Worm (Caenorhabditis elegans) whole organism, early embryonic: ENCODE measurements around the gene irld-12.

Experiments
- B0310.2 ChIP-seq: sonication (generic microtip); optimal IDR thresholded peaks from 2 replicates; lab custom pipeline; 2016; ENCODE audit warnings: mild to moderate bottlenecking, missing genetic modification characterization, missing compliant biosample characterization
- F13C5.2 ChIP-seq: sonication (generic microtip); optimal IDR thresholded peaks from 2 replicates; lab custom pipeline; 2017; ENCODE audit warnings: mild to moderate bottlenecking, missing genetic modification characterization, inconsistent platforms, missing compliant biosample characterization
- aly-1 ChIP-seq: sonication (generic microtip); optimal IDR thresholded peaks from 2 replicates; lab custom pipeline; 2016; ENCODE audit warnings: missing genetic modification characterization, missing compliant biosample characterization
- ama-1 ChIP-seq: fragments of 150-350 bp; optimal IDR thresholded peaks from 2 replicates; lab custom pipeline; 2014
- ceh-13 ChIP-seq: fragments of 200-800 bp; sonication (Bioruptor generic); optimal IDR thresholded peaks from 2 replicates; lab custom pipeline; 2018; ENCODE audit warnings: mild to moderate bottlenecking, missing genetic modification characterization, missing compliant biosample characterization
- ceh-36 ChIP-seq: sonication (generic microtip); optimal IDR thresholded peaks from 2 replicates; lab custom pipeline; 2016; ENCODE audit warnings: missing genetic modification characterization, inconsistent platforms, missing compliant biosample characterization
- flt-1 ChIP-seq: fragments of 200-800 bp; sonication (Bioruptor generic); IDR thresholded peaks from 2 replicates; pipeline ENCODE4 v1.3.6; 2022; ENCODE audit warnings: missing genetic modification characterization, missing compliant biosample characterization
- hmbx-1 ChIP-seq: sonication (generic microtip); optimal IDR thresholded peaks from 2 replicates; lab custom pipeline; 2016; ENCODE audit warnings: mild to moderate bottlenecking, missing genetic modification characterization, missing compliant biosample characterization
- hmg-4 ChIP-seq: fragments of 200-800 bp; sonication (Bioruptor generic); optimal IDR thresholded peaks from 2 replicates; lab custom pipeline; 2018; ENCODE audit warnings: mild to moderate bottlenecking, missing genetic modification characterization, missing compliant biosample characterization
- hnd-1 ChIP-seq: sonication (generic microtip); optimal IDR thresholded peaks from 2 replicates; lab custom pipeline; 2016; ENCODE audit warnings: missing genetic modification characterization, missing compliant biosample characterization
- pes-1 ChIP-seq: fragments of 200-800 bp; sonication (Bioruptor generic); IDR thresholded peaks from 2 replicates; pipeline ENCODE4 v1.3.6; 2022; ENCODE audit warnings: missing genetic modification reagents, missing genetic modification characterization, missing compliant biosample characterization
- scrt-1 ChIP-seq: fragments of 200-800 bp; sonication (Bioruptor generic); IDR thresholded peaks from 2 replicates; pipeline ENCODE4 v1.3.6; 2022; ENCODE audit warnings: missing genetic modification characterization, missing compliant biosample characterization
- sea-1 ChIP-seq: fragments of 200-800 bp; sonication (Bioruptor generic); conservative IDR thresholded peaks from 2 replicates; pipeline ENCODE4 v1.3.6; 2022; ENCODE audit warnings: missing genetic modification characterization, missing compliant biosample characterization
- tbx-37 ChIP-seq: fragments of 200-800 bp; sonication (Bioruptor generic); conservative IDR thresholded peaks from 2 replicates; pipeline ENCODE4 v1.3.6; 2022; ENCODE audit warnings: missing genetic modification reagents, missing genetic modification characterization, missing compliant biosample characterization

Gene irld-12

ce11 chrV:2971307-2971999 lies 49.8 kb downstream of the irld-12 start, which contains the start of gene srw-129:
TSS of gene srw-129 (plus strand) at chrV:2971949.
- TF ChIP-seq sea-1 (GFP tag; lab: Robert Waterston, UW) (no peak), hmbx-1 (tag; lab: Kevin White, UChicago) (no peak), ceh-13 (no peak), hmg-4 (GFP tag; lab: Kevin White, UChicago) (no peak), flt-1 (GFP tag; lab: Robert Waterston, UW) (no peak), aly-1 (no peak), F13C5.2 (no peak), ceh-36 (tag; lab: Kevin White, UChicago) (no peak), scrt-1 (no peak), tbx-37 (no peak), B0310.2 (tag; lab: Kevin White, UChicago) (no peak), hnd-1 (tag; lab: Kevin White, UChicago) (no peak), pes-1 (no peak), ama-1 (no peak)
